In genomic region chr3L:2831729-2832128, dm6 we compare ENCODE assay signal across 1 fruit fly cellular context.
A peak's percentile ranks its signal among the peaks of the same experiment; 100 is the strongest.
TF ChIP-seq lines count a peak whose summit lies in the region.

No protein-coding gene starts in this region.

TF ChIP-seq in whole organism, prepupa, 60 proteins besides CTCF, POLR2A, EP300 and RAD21 (continued from another document):
- TF ChIP-seq Gug (GFP tag; IDR thresholded peaks at IDR 0.05; lab: Robert Waterston, UW): no peak
- TF ChIP-seq dac (GFP tag; optimal IDR thresholded peaks at IDR 0.05; lab: Kevin White, UChicago): no peak
- TF ChIP-seq CG3032 (tag; optimal IDR thresholded peaks at IDR 0.05; lab: Kevin White, UChicago): peak; percentile 81
- peak; percentile 86 for TF ChIP-seq CG6854 (GFP tag; optimal IDR thresholded peaks at IDR 0.05; lab: Kevin White, UChicago)
- peak; percentile 82; the same call in 2 of the 3 replicates for TF ChIP-seq CG6163 (GFP tag; IDR thresholded peaks at IDR 0.05; lab: Robert Waterston, UW)
- TF ChIP-seq CG11762 (GFP tag; optimal IDR thresholded peaks at IDR 0.05; lab: Kevin White, UChicago; ENCODE audit: insufficient read depth): no peak
- TF ChIP-seq CG16779 (tag; optimal IDR thresholded peaks at IDR 0.05; lab: Kevin White, UChicago): peak; percentile 82
- no peak for TF ChIP-seq Hr38 (GFP tag; optimal IDR thresholded peaks at IDR 0.05; lab: Kevin White, UChicago)
- peak; percentile 43 for TF ChIP-seq net (GFP tag; optimal IDR thresholded peaks at IDR 0.05; lab: Kevin White, UChicago)
- TF ChIP-seq CG8632 (GFP tag; optimal IDR thresholded peaks at IDR 0.05; lab: Kevin White, UChicago): peak; percentile 4
- TF ChIP-seq vri (GFP tag; optimal IDR thresholded peaks at IDR 0.05; lab: Kevin White, UChicago): peak; percentile 55
- TF ChIP-seq CG6808 (GFP tag; optimal IDR thresholded peaks at IDR 0.05; lab: Kevin White, UChicago): peak; percentile 96
- TF ChIP-seq Sox102F (GFP tag; optimal IDR thresholded peaks at IDR 0.05; lab: Kevin White, UChicago): peak; percentile 69
- TF ChIP-seq Hr4 (GFP tag; optimal IDR thresholded peaks at IDR 0.05; lab: Kevin White, UChicago): no peak
- peak; percentile 41 for TF ChIP-seq Eip75B (GFP tag; optimal IDR thresholded peaks at IDR 0.05; lab: Kevin White, UChicago)
- no peak for TF ChIP-seq cyc (GFP tag; optimal IDR thresholded peaks at IDR 0.05; lab: Kevin White, UChicago)
- TF ChIP-seq eg (GFP tag; IDR thresholded peaks at IDR 0.05; lab: Robert Waterston, UW): peak; percentile 39; the same call in 1 of the 3 replicates
- TF ChIP-seq CG4318 (GFP tag; optimal IDR thresholded peaks at IDR 0.05; lab: Kevin White, UChicago): no peak
- no peak for TF ChIP-seq esn (GFP tag; optimal IDR thresholded peaks at IDR 0.05; lab: Kevin White, UChicago)
- peak; percentile 36 for TF ChIP-seq fd59A (GFP tag; optimal IDR thresholded peaks at IDR 0.05; lab: Kevin White, UChicago)
- peak; percentile 38 for TF ChIP-seq Met (GFP tag; optimal IDR thresholded peaks at IDR 0.05; lab: Kevin White, UChicago)
- TF ChIP-seq Hr39 (GFP tag; optimal IDR thresholded peaks at IDR 0.05; lab: Kevin White, UChicago): no peak
- TF ChIP-seq CG6792 (GFP tag; optimal IDR thresholded peaks at IDR 0.05; lab: Kevin White, UChicago): no peak
- no peak for TF ChIP-seq CG31627 (GFP tag; optimal IDR thresholded peaks at IDR 0.05; lab: Kevin White, UChicago)
- TF ChIP-seq CG32006 (GFP tag; optimal IDR thresholded peaks at IDR 0.05; lab: Kevin White, UChicago): no peak
- TF ChIP-seq CG10631 (GFP tag; optimal IDR thresholded peaks at IDR 0.05; lab: Kevin White, UChicago): no peak
- TF ChIP-seq fd85E (GFP tag; optimal IDR thresholded peaks at IDR 0.05; lab: Kevin White, UChicago): peak; percentile 50
- peak; percentile 97 for TF ChIP-seq CG9139 (GFP tag; optimal IDR thresholded peaks at IDR 0.05; lab: Kevin White, UChicago)
- no peak for TF ChIP-seq Ets21C (GFP tag; optimal IDR thresholded peaks at IDR 0.05; lab: Kevin White, UChicago)
- no peak for TF ChIP-seq OdsH (GFP tag; optimal IDR thresholded peaks at IDR 0.05; lab: Kevin White, UChicago)
- TF ChIP-seq CG8119 (GFP tag; IDR thresholded peaks at IDR 0.05; lab: Robert Waterston, UW): 0 out of 3 replicates have a peak, but pooled peaks have one; percentile 44
- no peak for TF ChIP-seq Smox (GFP tag; optimal IDR thresholded peaks at IDR 0.05; lab: Kevin White, UChicago)
- no peak for TF ChIP-seq topi (GFP tag; optimal IDR thresholded peaks at IDR 0.05; lab: Kevin White, UChicago)
